Worm (Caenorhabditis elegans): ENCODE data around the gene pap-3.

- TF ChIP-seq ceh-28 (tag; optimal IDR thresholded peaks at IDR 0.05) (no peak), elt-3 (tag; optimal IDR thresholded peaks at IDR 0.05) (no peak), ztf-4 (tag; optimal IDR thresholded peaks at IDR 0.05) (no peak), ztf-11 (tag; optimal IDR thresholded peaks at IDR 0.05) (no peak), unc-62 (GFP tag; optimal IDR thresholded peaks at IDR 0.05) (no peak), elt-2 (tag; optimal IDR thresholded peaks at IDR 0.05) (no peak), ama-1 (optimal IDR thresholded peaks at IDR 0.05) (no peak), fkh-10 (GFP tag; optimal IDR thresholded peaks at IDR 0.05) (no peak), snpc-4 (tag; optimal IDR thresholded peaks at IDR 0.05) (no peak), fos-1 (tag; optimal IDR thresholded peaks at IDR 0.05) (no peak)
Measured at ce11 chrII:11808979-11809378, 7.4 kb downstream of the pap-3 start, which contains the start of gene F43G6.10.
